Worm (Caenorhabditis elegans) whole organism, L2 larva: ENCODE results near the gene tmed-13.

Experiments
- F13H6.1 ChIP-seq: sonication (generic microtip); optimal IDR thresholded peaks from 2 replicates; lab custom pipeline; 2016; ENCODE audit warnings: missing genetic modification characterization, missing compliant biosample characterization
- R02D3.7 ChIP-seq: fragments of 150-350 bp; optimal IDR thresholded peaks from 2 replicates; lab custom pipeline; 2014; ENCODE audit warnings: missing biosample characterization, missing genetic modification characterization
- Y55F3AM.14 ChIP-seq: fragments of 200-800 bp; sonication (Bioruptor generic); optimal IDR thresholded peaks from 2 replicates; lab custom pipeline; 2018; ENCODE audit warnings: mild to moderate bottlenecking, missing genetic modification characterization, missing compliant biosample characterization
- ZK546.5 ChIP-seq: sonication (generic microtip); optimal IDR thresholded peaks from 2 replicates; lab custom pipeline; 2017; ENCODE audit warnings: missing biosample characterization, missing genetic modification characterization
- aly-2 ChIP-seq: fragments of 150-350 bp; optimal IDR thresholded peaks from 2 replicates; lab custom pipeline; 2014; ENCODE audit warnings: missing biosample characterization, missing genetic modification characterization
- ama-1 ChIP-seq: fragments of 150-350 bp; optimal IDR thresholded peaks from 2 replicates; lab custom pipeline; 2018; ENCODE audit warnings: inconsistent platforms
- blmp-1 ChIP-seq: sonication (generic microtip); optimal IDR thresholded peaks from 2 replicates; lab custom pipeline; 2017; ENCODE audit warnings: missing genetic modification characterization, mild to moderate bottlenecking, missing compliant biosample characterization, antibody characterized with exemption, moderate library complexity; ENCODE audit not compliant: insufficient read depth
- ceh-16 ChIP-seq: fragments of 150-350 bp; optimal IDR thresholded peaks from 2 replicates; lab custom pipeline; 2014; ENCODE audit warnings: missing biosample characterization, missing genetic modification characterization
- ceh-82 ChIP-seq: fragments of 150-350 bp; optimal IDR thresholded peaks from 2 replicates; lab custom pipeline; 2014; ENCODE audit warnings: missing biosample characterization, missing genetic modification characterization
- crh-2 ChIP-seq: sonication (generic microtip); optimal IDR thresholded peaks from 2 replicates; lab custom pipeline; 2017; ENCODE audit warnings: missing biosample characterization, missing genetic modification characterization
- dmd-4 ChIP-seq: sonication (generic microtip); optimal IDR thresholded peaks from 2 replicates; lab custom pipeline; 2017; ENCODE audit warnings: missing biosample characterization, missing genetic modification characterization
- egl-27 ChIP-seq: sonication (generic microtip); optimal IDR thresholded peaks from 3 replicates; lab custom pipeline; 2017; ENCODE audit warnings: missing biosample characterization, missing genetic modification reagents, missing genetic modification characterization
- elt-1 ChIP-seq: fragments of 150-350 bp; optimal IDR thresholded peaks from 2 replicates; lab custom pipeline; 2014; ENCODE audit warnings: missing biosample characterization, missing genetic modification characterization
- elt-3 ChIP-seq: sonication (generic microtip); optimal IDR thresholded peaks from 2 replicates; lab custom pipeline; 2017; ENCODE audit warnings: missing biosample characterization, missing genetic modification characterization
- fos-1 ChIP-seq: fragments of 150-350 bp; optimal IDR thresholded peaks from 2 replicates; lab custom pipeline; 2014; ENCODE audit warnings: missing biosample characterization, missing genetic modification characterization
- gmeb-1 ChIP-seq: fragments of 150-350 bp; optimal IDR thresholded peaks from 2 replicates; lab custom pipeline; 2014; ENCODE audit warnings: missing biosample characterization, missing genetic modification characterization
- lin-11 ChIP-seq: fragments of 150-350 bp; sonication (generic microtip); optimal IDR thresholded peaks from 2 replicates; lab custom pipeline; 2014; ENCODE audit warnings: missing biosample characterization, missing genetic modification characterization, inconsistent platforms, mixed read lengths
- lin-13 ChIP-seq: fragments of 150-350 bp; optimal IDR thresholded peaks from 2 replicates; lab custom pipeline; 2014; ENCODE audit warnings: missing biosample characterization, missing genetic modification reagents, missing genetic modification characterization
- lin-39 ChIP-seq: fragments of 150-350 bp; optimal IDR thresholded peaks from 2 replicates; lab custom pipeline; 2014; ENCODE audit warnings: missing biosample characterization, missing genetic modification reagents, missing genetic modification characterization
- lsy-2 ChIP-seq, 2 experiments: fragments of 150-350 bp in 1 of 2; sonication (generic microtip) in 1 of 2; optimal IDR thresholded peaks; 2 replicates each; lab custom pipeline; 2014 to 2017; ENCODE audit warnings: missing biosample characterization in 2 of 2, missing genetic modification characterization in 2 of 2
- mab-5 ChIP-seq: fragments of 150-350 bp; optimal IDR thresholded peaks from 2 replicates; lab custom pipeline; 2014; ENCODE audit warnings: missing biosample characterization, missing genetic modification characterization
- mbf-1 ChIP-seq: sonication (generic microtip); optimal IDR thresholded peaks from 2 replicates; lab custom pipeline; 2017; ENCODE audit warnings: missing biosample characterization, missing genetic modification characterization
- mdl-1 ChIP-seq, 2 experiments: fragments of 150-350 bp in 1 of 2; sonication (generic microtip) in 1 of 2; optimal IDR thresholded peaks; 2 replicates each; lab custom pipeline; 2017; ENCODE audit warnings: missing biosample characterization in 2 of 2, missing genetic modification characterization in 2 of 2
- nhr-10 ChIP-seq: sonication (generic microtip); optimal IDR thresholded peaks from 2 replicates; lab custom pipeline; 2017; ENCODE audit warnings: missing biosample characterization, missing genetic modification characterization
- nhr-11 ChIP-seq: fragments of 150-350 bp; optimal IDR thresholded peaks from 2 replicates; lab custom pipeline; 2014; ENCODE audit warnings: missing biosample characterization, missing genetic modification characterization
- nhr-12 ChIP-seq: fragments of 150-350 bp; optimal IDR thresholded peaks from 2 replicates; lab custom pipeline; 2014; ENCODE audit warnings: missing biosample characterization, missing genetic modification characterization
- nhr-129 ChIP-seq: fragments of 150-350 bp; optimal IDR thresholded peaks from 2 replicates; lab custom pipeline; 2014; ENCODE audit warnings: missing biosample characterization, missing genetic modification characterization
- nhr-21 ChIP-seq: fragments of 150-350 bp; optimal IDR thresholded peaks from 2 replicates; lab custom pipeline; 2014; ENCODE audit warnings: missing biosample characterization, missing genetic modification characterization
- nhr-23 ChIP-seq: fragments of 150-350 bp; optimal IDR thresholded peaks from 2 replicates; lab custom pipeline; 2014; ENCODE audit warnings: missing biosample characterization, missing genetic modification reagents, missing genetic modification characterization
- nhr-25 ChIP-seq: fragments of 150-350 bp; sonication (generic microtip); optimal IDR thresholded peaks from 3 replicates; lab custom pipeline; 2014; ENCODE audit warnings: missing biosample characterization, missing genetic modification characterization
- nhr-6 ChIP-seq: fragments of 150-350 bp; optimal IDR thresholded peaks from 2 replicates; lab custom pipeline; 2014; ENCODE audit warnings: missing biosample characterization, missing genetic modification characterization
- nhr-77 ChIP-seq: fragments of 150-350 bp; optimal IDR thresholded peaks from 2 replicates; lab custom pipeline; 2014; ENCODE audit warnings: missing biosample characterization, missing genetic modification characterization
- peb-1 ChIP-seq: fragments of 150-350 bp; optimal IDR thresholded peaks from 2 replicates; lab custom pipeline; 2014; ENCODE audit warnings: missing biosample characterization, missing genetic modification characterization
- skn-1 ChIP-seq: sonication (generic microtip); optimal IDR thresholded peaks from 2 replicates; lab custom pipeline; 2017; ENCODE audit warnings: missing biosample characterization, missing genetic modification characterization
- sma-3 ChIP-seq: sonication (generic microtip); optimal IDR thresholded peaks from 2 replicates; lab custom pipeline; 2016; ENCODE audit warnings: missing genetic modification reagents, missing genetic modification characterization, missing compliant biosample characterization
- sma-9 ChIP-seq, 2 experiments: fragments of 150-350 bp in 1 of 2; sonication (generic microtip) in 1 of 2; optimal IDR thresholded peaks; 2 replicates each; lab custom pipeline; 2014 to 2016; ENCODE audit warnings: missing genetic modification characterization in 2 of 2, mild to moderate bottlenecking in 1 of 2, missing biosample characterization in 1 of 2, missing compliant biosample characterization in 1 of 2, missing genetic modification reagents in 1 of 2, moderate library complexity in 1 of 2
- unc-55 ChIP-seq: fragments of 150-350 bp; sonication (generic microtip); optimal IDR thresholded peaks from 3 replicates; lab custom pipeline; 2014; ENCODE audit warnings: missing biosample characterization, missing genetic modification reagents, missing genetic modification characterization
- unc-62 ChIP-seq: fragments of 150-350 bp; optimal IDR thresholded peaks from 2 replicates; lab custom pipeline; 2014; ENCODE audit warnings: missing biosample characterization, missing genetic modification reagents, missing genetic modification characterization
- zag-1 ChIP-seq: fragments of 150-350 bp; optimal IDR thresholded peaks from 2 replicates; lab custom pipeline; 2014; ENCODE audit warnings: missing biosample characterization, missing genetic modification characterization
- ztf-1 ChIP-seq: fragments of 200-800 bp; sonication (Bioruptor generic); conservative IDR thresholded peaks from 2 replicates; pipeline ENCODE4 v1.3.6; 2022; ENCODE audit warnings: missing genetic modification characterization, missing compliant biosample characterization

tmed-13 gene

ce11 chrIV:6438051-6438450 lies 33.1 kb downstream of the tmed-13 start, which contains the start of gene dlc-5:
Gene dlc-5 (plus strand): TSS chrIV:6438204.
- TF ChIP-seq peb-1 (no peak), nhr-10 (tag; lab: Kevin White, UChicago) (no peak), lin-13 (GFP tag; lab: Kevin White, UChicago) (no peak), sma-9 (GFP tag; optimal IDR thresholded peaks at IDR 0.05; lab: Kevin White, UChicago) (no peak), sma-9 (tag; optimal IDR thresholded peaks at IDR 0.05; lab: Kevin White, UChicago) (no peak), nhr-12 (tag; lab: Kevin White, UChicago) (no peak), egl-27 (no peak), dmd-4 (tag; lab: Kevin White, UChicago) (no peak), sma-3 (GFP tag; lab: Kevin White, UChicago) (no peak), unc-55 (no peak), nhr-21 (tag; lab: Kevin White, UChicago) (no peak), nhr-25 (no peak), R02D3.7 (no peak), Y55F3AM.14 (no peak), gmeb-1 (no peak), unc-62 (no peak), elt-1 (tag; lab: Kevin White, UChicago) (no peak)
- TF ChIP-seq, all 48 proteins: peak for 0

DNA sequence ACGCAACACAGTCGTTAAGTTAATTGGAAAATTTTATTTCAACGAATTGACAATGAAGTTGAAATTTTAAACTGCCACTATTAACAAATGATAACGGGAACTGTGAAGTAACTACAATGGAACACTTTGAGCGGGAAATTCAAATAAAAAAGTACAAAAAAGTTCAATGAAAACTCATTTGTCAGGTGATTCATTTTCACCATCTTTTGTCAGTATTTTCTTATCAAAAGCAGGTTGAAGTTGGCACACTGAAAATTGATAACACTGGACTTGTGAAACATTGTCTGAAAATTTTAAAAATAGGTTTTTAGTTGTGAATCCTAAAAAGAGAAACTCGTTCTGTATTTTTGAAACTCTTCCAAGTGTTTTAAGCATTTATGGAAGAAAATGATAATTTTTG lies 37.8 kb downstream of the tmed-13 start:
- TF ChIP-seq Y55F3AM.14: no peak
- no peak for TF ChIP-seq mbf-1 (tag; lab: Kevin White, UChicago)
- peak; percentile 19 for TF ChIP-seq crh-2 (tag; lab: Kevin White, UChicago)
- no peak for TF ChIP-seq mab-5
- no peak for TF ChIP-seq lin-11 (tag; lab: Kevin White, UChicago)
- no peak for TF ChIP-seq lsy-2 (tag; optimal IDR thresholded peaks at IDR 0.05; lab: Kevin White, UChicago)
- no peak for TF ChIP-seq ama-1
- TF ChIP-seq ceh-82 (tag; lab: Kevin White, UChicago): no peak
- no peak for TF ChIP-seq lin-39 (tag; lab: Kevin White, UChicago)
- peak; percentile 33 for TF ChIP-seq gmeb-1
- no peak for TF ChIP-seq nhr-6
- no peak for TF ChIP-seq elt-3 (tag; lab: Kevin White, UChicago)
- TF ChIP-seq nhr-77 (tag; lab: Kevin White, UChicago): no peak
- TF ChIP-seq blmp-1: no peak
- TF ChIP-seq nhr-11 (tag; lab: Kevin White, UChicago): no peak
- TF ChIP-seq mdl-1 (tag; optimal IDR thresholded peaks at IDR 0.05; lab: Kevin White, UChicago): no peak
- TF ChIP-seq F13H6.1 (tag; lab: Kevin White, UChicago): no peak
- peak; percentile 88 for TF ChIP-seq fos-1 (tag; lab: Kevin White, UChicago)
- TF ChIP-seq nhr-21 (tag; lab: Kevin White, UChicago): no peak
- peak; percentile 21 for TF ChIP-seq sma-9 (GFP tag; optimal IDR thresholded peaks at IDR 0.05; lab: Kevin White, UChicago)
- no peak for TF ChIP-seq sma-9 (tag; optimal IDR thresholded peaks at IDR 0.05; lab: Kevin White, UChicago)
- no peak for TF ChIP-seq R02D3.7
- no peak for TF ChIP-seq zag-1 (tag; lab: Kevin White, UChicago)
- TF ChIP-seq skn-1 (tag; lab: Kevin White, UChicago): no peak
- TF ChIP-seq nhr-23 (tag; lab: Kevin White, UChicago): no peak
- TF ChIP-seq egl-27: no peak
- no peak for TF ChIP-seq lin-13 (GFP tag; lab: Kevin White, UChicago)
- TF ChIP-seq ZK546.5 (tag; lab: Kevin White, UChicago): no peak
- no peak for TF ChIP-seq unc-55

DNA sequence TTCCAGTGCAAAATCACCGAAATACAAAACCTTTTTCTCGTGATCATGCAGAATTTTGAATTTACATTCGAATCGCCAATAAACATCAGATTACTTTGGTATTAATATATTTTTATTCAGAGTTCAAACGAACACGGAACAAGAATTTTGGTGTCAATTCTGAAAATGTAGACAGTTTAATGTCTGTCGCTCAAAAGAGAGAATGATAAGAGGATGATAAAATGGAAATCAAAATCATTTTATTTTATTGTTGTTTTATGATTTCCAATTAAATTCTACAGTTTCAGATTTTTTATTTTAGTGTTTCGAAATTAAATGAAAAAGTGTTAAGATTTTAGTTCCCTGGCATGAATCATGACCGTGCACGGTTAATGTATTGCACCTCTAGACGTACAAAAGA lies 38.8 kb downstream of the tmed-13 start:
- TF ChIP-seq fos-1 (tag; lab: Kevin White, UChicago) (peak; percentile 52), unc-55 (no peak)
- TF ChIP-seq, all 48 proteins: peak for 1

DNA sequence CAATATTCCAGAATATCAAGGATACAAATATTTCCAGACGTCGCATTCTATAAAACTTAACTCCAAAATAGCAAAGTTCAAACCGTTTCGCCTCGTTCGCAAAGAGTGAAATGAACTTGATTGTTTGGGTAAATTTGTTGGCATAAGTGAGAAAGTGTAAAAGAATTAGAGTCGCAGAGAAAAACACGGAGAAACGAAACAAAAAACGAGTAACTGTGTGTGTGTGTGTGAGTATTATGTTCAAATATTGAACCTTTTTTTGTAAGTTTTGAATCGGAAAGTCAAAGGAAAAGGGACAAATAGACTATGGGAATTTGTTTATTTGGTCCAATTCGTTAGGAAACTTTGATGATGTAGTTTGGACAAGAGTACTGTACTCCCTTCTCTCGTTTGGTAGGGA lies 39.6 kb downstream of the tmed-13 start, which contains the start of gene acp-7:
Gene acp-7 (minus strand): TSS at position 101 of the 400 bp plus-strand sequence.
- TF ChIP-seq Y55F3AM.14: no peak
- no peak for TF ChIP-seq crh-2 (tag; lab: Kevin White, UChicago)
- no peak for TF ChIP-seq nhr-129 (tag; lab: Kevin White, UChicago)
- no peak for TF ChIP-seq dmd-4 (tag; lab: Kevin White, UChicago)
- TF ChIP-seq nhr-77 (tag; lab: Kevin White, UChicago): no peak
- no peak for TF ChIP-seq lin-11 (tag; lab: Kevin White, UChicago)
- no peak for TF ChIP-seq elt-1 (tag; lab: Kevin White, UChicago)
- TF ChIP-seq nhr-12 (tag; lab: Kevin White, UChicago): no peak
- TF ChIP-seq nhr-11 (tag; lab: Kevin White, UChicago): no peak
- TF ChIP-seq ztf-1 (GFP tag; lab: Robert Waterston, UW): no peak
- TF ChIP-seq ceh-16 (tag; lab: Kevin White, UChicago): no peak
- no peak for TF ChIP-seq lin-39 (tag; lab: Kevin White, UChicago)
- no peak for TF ChIP-seq nhr-23 (tag; lab: Kevin White, UChicago)
- TF ChIP-seq lsy-2 (tag; optimal IDR thresholded peaks at IDR 0.05; lab: Kevin White, UChicago): no peak
- TF ChIP-seq skn-1 (tag; lab: Kevin White, UChicago): no peak
- TF ChIP-seq ZK546.5 (tag; lab: Kevin White, UChicago): no peak
- no peak for TF ChIP-seq aly-2
- TF ChIP-seq, all 48 proteins: peak for 0
